Worm (Caenorhabditis elegans) whole organism, early embryonic: ENCODE data around the gene F23A7.1.
"Not testable (repeated sequence)": the region's sequence is repeated elsewhere in the genome, so short reads cannot be mapped to it uniquely, and the experiment has no call there.

Experiments
- B0310.2 ChIP-seq: sonication (generic microtip); optimal IDR thresholded peaks from 2 replicates; lab custom pipeline; 2016; ENCODE audit warnings: mild to moderate bottlenecking, missing genetic modification characterization, missing compliant biosample characterization
- F13C5.2 ChIP-seq: sonication (generic microtip); optimal IDR thresholded peaks from 2 replicates; lab custom pipeline; 2017; ENCODE audit warnings: mild to moderate bottlenecking, missing genetic modification characterization, inconsistent platforms, missing compliant biosample characterization
- aly-1 ChIP-seq: sonication (generic microtip); optimal IDR thresholded peaks from 2 replicates; lab custom pipeline; 2016; ENCODE audit warnings: missing genetic modification characterization, missing compliant biosample characterization
- ama-1 ChIP-seq: fragments of 150-350 bp; optimal IDR thresholded peaks from 2 replicates; lab custom pipeline; 2014
- ceh-13 ChIP-seq: fragments of 200-800 bp; sonication (Bioruptor generic); optimal IDR thresholded peaks from 2 replicates; lab custom pipeline; 2018; ENCODE audit warnings: mild to moderate bottlenecking, missing genetic modification characterization, missing compliant biosample characterization
- ceh-36 ChIP-seq: sonication (generic microtip); optimal IDR thresholded peaks from 2 replicates; lab custom pipeline; 2016; ENCODE audit warnings: missing genetic modification characterization, inconsistent platforms, missing compliant biosample characterization
- ets-7 ChIP-seq: sonication (generic microtip); optimal IDR thresholded peaks from 2 replicates; lab custom pipeline; 2016; ENCODE audit warnings: missing genotype, missing genetic modification characterization, missing compliant biosample characterization
- flt-1 ChIP-seq: fragments of 200-800 bp; sonication (Bioruptor generic); IDR thresholded peaks from 2 replicates; pipeline ENCODE4 v1.3.6; 2022; ENCODE audit warnings: missing genetic modification characterization, missing compliant biosample characterization
- hmbx-1 ChIP-seq: sonication (generic microtip); optimal IDR thresholded peaks from 2 replicates; lab custom pipeline; 2016; ENCODE audit warnings: mild to moderate bottlenecking, missing genetic modification characterization, missing compliant biosample characterization
- hmg-4 ChIP-seq: fragments of 200-800 bp; sonication (Bioruptor generic); optimal IDR thresholded peaks from 2 replicates; lab custom pipeline; 2018; ENCODE audit warnings: mild to moderate bottlenecking, missing genetic modification characterization, missing compliant biosample characterization
- hnd-1 ChIP-seq: sonication (generic microtip); optimal IDR thresholded peaks from 2 replicates; lab custom pipeline; 2016; ENCODE audit warnings: missing genetic modification characterization, missing compliant biosample characterization
- pes-1 ChIP-seq: fragments of 200-800 bp; sonication (Bioruptor generic); IDR thresholded peaks from 2 replicates; pipeline ENCODE4 v1.3.6; 2022; ENCODE audit warnings: missing genetic modification reagents, missing genetic modification characterization, missing compliant biosample characterization
- scrt-1 ChIP-seq: fragments of 200-800 bp; sonication (Bioruptor generic); IDR thresholded peaks from 2 replicates; pipeline ENCODE4 v1.3.6; 2022; ENCODE audit warnings: missing genetic modification characterization, missing compliant biosample characterization
- sea-1 ChIP-seq: fragments of 200-800 bp; sonication (Bioruptor generic); conservative IDR thresholded peaks from 2 replicates; pipeline ENCODE4 v1.3.6; 2022; ENCODE audit warnings: missing genetic modification characterization, missing compliant biosample characterization
- tbx-11 ChIP-seq: fragments of 200-800 bp; sonication (Bioruptor generic); IDR thresholded peaks from 2 replicates; pipeline ENCODE4 v1.3.6; 2022; ENCODE audit warnings: missing genetic modification characterization, missing compliant biosample characterization
- tbx-37 ChIP-seq: fragments of 200-800 bp; sonication (Bioruptor generic); conservative IDR thresholded peaks from 2 replicates; pipeline ENCODE4 v1.3.6; 2022; ENCODE audit warnings: missing genetic modification reagents, missing genetic modification characterization, missing compliant biosample characterization
- tra-4 ChIP-seq: sonication (generic microtip); optimal IDR thresholded peaks from 2 replicates; lab custom pipeline; 2017; ENCODE audit warnings: missing genetic modification characterization, missing compliant biosample characterization

Gene F23A7.1

DNA sequence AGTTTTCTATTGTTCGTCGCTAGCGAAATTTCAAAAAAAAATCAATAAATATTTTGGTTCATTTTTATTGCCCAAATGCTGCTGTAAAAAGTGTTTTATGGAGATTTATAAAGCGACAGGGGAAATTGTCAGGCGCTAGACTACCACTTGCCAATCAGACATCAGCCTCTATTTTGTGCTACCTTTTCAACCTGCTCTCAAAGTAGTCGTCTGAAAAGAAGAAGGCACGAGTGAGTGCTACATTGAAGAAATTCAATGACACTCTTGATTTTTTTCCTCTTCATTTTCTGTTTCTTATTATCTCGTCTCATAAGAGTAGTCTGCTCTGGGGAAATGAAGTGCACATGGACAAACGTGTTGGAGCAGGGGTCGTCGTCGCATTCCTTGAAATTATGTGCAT lies 11.3 kb upstream of the F23A7.1 start:
- TF ChIP-seq hmg-4 (GFP tag; lab: Kevin White, UChicago) (no peak), F13C5.2 (tag; lab: Kevin White, UChicago) (peak; percentile 60), pes-1 (peak; percentile 42; the same call in 1 of the 2 replicates), hnd-1 (tag; lab: Kevin White, UChicago) (no peak)

DNA sequence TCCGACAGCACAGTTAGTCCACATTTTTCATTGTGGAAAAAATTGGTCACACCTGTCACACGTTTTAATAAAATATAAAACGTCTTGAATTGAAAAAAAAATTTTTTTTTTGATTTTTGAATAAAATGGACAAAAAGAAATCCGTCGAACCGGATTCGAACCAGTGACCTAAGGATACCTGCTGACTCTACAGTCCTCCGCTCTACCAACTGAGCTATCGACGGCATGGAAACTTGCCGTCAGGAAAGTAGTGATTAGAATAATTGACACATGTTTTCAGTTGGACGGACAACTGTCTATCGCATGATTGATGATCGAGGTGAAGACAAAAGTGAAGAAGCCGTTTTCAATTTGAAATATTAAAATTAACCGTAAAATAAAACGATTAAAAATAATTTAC lies 9.1 kb upstream of the F23A7.1 start:
- TF ChIP-seq scrt-1 (GFP tag; lab: Robert Waterston, UW) (no peak), ama-1 (lab: Kevin White, UChicago) (no peak), ceh-13 (GFP tag; lab: Kevin White, UChicago) (no peak), hmg-4 (GFP tag; lab: Kevin White, UChicago) (no peak), hmbx-1 (tag; lab: Kevin White, UChicago) (no peak), ets-7 (no peak), ceh-36 (no peak), B0310.2 (no peak)

DNA sequence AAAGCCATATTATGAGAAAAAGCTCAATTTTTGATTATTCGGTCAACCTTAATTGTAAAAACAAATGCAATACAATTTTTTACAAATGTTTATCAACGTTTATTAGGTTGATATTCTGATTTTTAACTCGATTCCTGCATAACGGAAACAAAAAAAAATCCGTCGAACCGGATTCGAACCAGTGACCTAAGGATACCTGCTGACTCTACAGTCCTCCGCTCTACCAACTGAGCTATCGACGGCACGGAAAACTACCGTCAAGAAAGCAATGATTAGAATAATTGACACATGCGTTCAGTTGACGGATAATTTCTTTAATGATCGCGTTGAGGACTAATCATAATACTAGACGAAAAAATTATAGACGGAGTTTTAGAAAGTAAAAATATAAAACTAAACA lies 8.5 kb upstream of the F23A7.1 start:
- no peak for TF ChIP-seq ets-7
- TF ChIP-seq sea-1 (GFP tag; lab: Robert Waterston, UW), result 0 out of 2 replicates have a peak, but pooled peaks have one; percentile 17
- peak; percentile 42; the same call in 1 of the 2 replicates for TF ChIP-seq pes-1
- TF ChIP-seq scrt-1 (GFP tag; lab: Robert Waterston, UW), result 0 out of 2 replicates have a peak, but pooled peaks have one; percentile 21

DNA sequence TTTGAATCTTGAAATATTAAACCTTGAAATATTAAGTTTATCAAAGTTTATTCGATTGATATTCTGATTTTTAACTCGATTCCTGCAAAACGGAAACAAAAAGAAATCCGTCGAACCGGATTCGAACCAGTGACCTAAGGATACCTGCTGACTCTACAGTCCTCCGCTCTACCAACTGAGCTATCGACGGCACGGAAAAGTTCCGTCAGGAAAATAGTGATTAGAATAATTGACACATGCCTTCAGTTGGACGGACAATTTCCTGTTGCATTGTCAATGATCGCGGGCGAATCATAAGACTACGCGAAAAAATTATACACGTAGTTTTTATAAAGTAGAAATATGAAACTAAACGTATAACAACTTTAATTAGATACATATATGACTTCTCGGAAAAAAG lies 8.1 kb upstream of the F23A7.1 start:
- no peak for TF ChIP-seq hmbx-1 (tag; lab: Kevin White, UChicago)
- no peak for TF ChIP-seq hnd-1 (tag; lab: Kevin White, UChicago)
- TF ChIP-seq aly-1 (tag; lab: Kevin White, UChicago), result no peak
- TF ChIP-seq F13C5.2 (tag; lab: Kevin White, UChicago), result no peak
- TF ChIP-seq tbx-11 (GFP tag; lab: Robert Waterston, UW), result no peak
- no peak for TF ChIP-seq pes-1
- TF ChIP-seq hmg-4 (GFP tag; lab: Kevin White, UChicago), result no peak
- TF ChIP-seq flt-1 (GFP tag; lab: Robert Waterston, UW), result no peak
- no peak for TF ChIP-seq ets-7
- TF ChIP-seq ceh-13 (GFP tag; lab: Kevin White, UChicago), result no peak

DNA sequence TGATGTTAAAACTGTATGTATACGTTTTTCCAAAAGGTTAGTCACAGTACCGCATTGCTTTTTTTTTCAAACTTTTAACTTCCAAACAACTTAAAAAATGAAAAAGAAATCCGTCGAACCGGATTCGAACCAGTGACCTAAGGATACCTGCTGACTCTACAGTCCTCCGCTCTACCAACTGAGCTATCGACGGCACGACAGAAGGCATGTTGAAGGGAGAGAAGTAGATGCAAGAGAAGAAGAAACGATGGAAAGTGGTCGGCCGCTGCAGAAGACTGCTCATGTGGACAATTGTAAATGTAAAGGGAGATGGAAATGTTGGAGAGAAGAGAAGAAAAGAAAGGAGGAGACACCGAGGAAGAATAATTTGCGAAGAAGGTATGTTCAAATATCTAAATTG lies 7.5 kb upstream of the F23A7.1 start:
- TF ChIP-seq aly-1 (tag; lab: Kevin White, UChicago) (peak; percentile 85), hnd-1 (tag; lab: Kevin White, UChicago) (peak; percentile 76), scrt-1 (GFP tag; lab: Robert Waterston, UW) (peak; percentile 92), tbx-37 (GFP tag; lab: Robert Waterston, UW) (peak; percentile 88), tra-4 (peak; percentile 67), F13C5.2 (tag; lab: Kevin White, UChicago) (peak; percentile 90), hmg-4 (GFP tag; lab: Kevin White, UChicago) (peak; percentile 92), tbx-11 (GFP tag; lab: Robert Waterston, UW) (peak; percentile 88), ceh-13 (GFP tag; lab: Kevin White, UChicago) (peak; percentile 88), ceh-36 (peak; percentile 86), flt-1 (GFP tag; lab: Robert Waterston, UW) (peak; percentile 94), ama-1 (lab: Kevin White, UChicago) (no peak), ets-7 (peak; percentile 77), hmbx-1 (tag; lab: Kevin White, UChicago) (peak; percentile 70), pes-1 (peak; percentile 93), B0310.2 (peak; percentile 77), sea-1 (GFP tag; lab: Robert Waterston, UW) (peak; percentile 93)

DNA sequence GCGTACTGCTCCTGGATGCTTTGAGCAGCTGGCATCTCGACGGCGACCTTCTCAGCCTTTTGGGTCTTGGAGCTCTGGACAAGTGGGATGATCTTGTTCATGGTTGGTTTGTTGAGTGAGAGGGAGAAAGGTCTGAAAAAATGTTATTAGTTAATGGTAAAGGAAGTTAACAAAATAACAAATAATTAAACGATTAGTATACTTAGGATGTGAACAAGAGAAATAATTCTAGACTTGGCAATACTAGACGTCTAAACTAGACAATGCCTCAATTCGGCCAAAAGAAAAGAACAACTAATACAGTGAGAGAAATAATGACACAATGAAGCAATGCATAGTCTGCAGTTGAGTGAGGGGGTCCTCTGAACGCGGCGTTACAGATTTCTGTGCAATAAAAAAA lies 6.7 kb upstream of the F23A7.1 start, which contains the start of gene R11.4:
R11.4 (minus strand) TSS at position 101 of the 400 bp plus-strand sequence.
- TF ChIP-seq tra-4 (no peak), hnd-1 (tag; lab: Kevin White, UChicago) (no peak)

DNA sequence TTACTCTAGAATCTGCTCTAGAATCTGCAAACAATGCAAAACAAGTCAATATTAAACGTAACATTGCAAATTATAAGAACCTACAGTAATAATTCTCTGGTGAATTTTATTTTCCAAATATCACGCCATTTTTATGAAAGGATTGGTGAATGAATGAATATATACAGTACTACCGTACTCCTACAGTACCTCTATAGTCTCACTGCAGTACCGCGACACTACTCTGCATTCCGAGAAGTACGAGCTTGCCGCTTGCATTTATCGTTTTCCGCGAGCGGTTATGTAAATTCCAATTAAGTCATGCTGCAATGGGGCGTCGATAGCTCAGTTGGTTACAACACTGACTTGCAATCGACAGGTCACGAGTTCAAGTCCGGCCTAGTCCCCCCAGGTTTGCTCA lies 4.9 kb upstream of the F23A7.1 start, which contains the start of gene F23A7.4:
F23A7.4 (plus strand) TSS at position 301 of the 400 bp plus-strand sequence.
- TF ChIP-seq tbx-37 (GFP tag; lab: Robert Waterston, UW); pes-1; scrt-1 (GFP tag; lab: Robert Waterston, UW): not testable (repeated sequence)

DNA sequence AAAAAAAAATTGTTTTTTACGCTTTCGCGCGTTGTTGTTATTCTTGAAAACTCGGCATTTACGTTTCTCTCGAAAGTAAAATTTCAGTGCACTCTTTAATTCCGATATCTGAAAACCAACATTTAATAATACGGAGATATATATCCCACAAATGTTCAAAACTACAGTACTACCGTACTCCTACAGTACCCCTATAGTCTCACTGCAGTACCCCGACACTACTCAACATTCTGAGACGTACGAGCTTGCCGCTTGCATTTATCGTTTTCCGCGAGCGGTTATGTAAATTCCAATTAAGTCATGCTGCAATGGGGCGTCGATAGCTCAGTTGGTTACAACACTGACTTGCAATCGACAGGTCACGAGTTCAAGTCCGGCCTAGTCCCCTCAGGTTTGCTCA lies 4.1 kb upstream of the F23A7.1 start, which contains the start of gene F23A7.8:
F23A7.8 (plus strand) TSS at position 301 of the 400 bp plus-strand sequence.
- not testable (repeated sequence) for TF ChIP-seq aly-1 (tag; lab: Kevin White, UChicago); ceh-13 (GFP tag; lab: Kevin White, UChicago); ama-1 (lab: Kevin White, UChicago)

DNA sequence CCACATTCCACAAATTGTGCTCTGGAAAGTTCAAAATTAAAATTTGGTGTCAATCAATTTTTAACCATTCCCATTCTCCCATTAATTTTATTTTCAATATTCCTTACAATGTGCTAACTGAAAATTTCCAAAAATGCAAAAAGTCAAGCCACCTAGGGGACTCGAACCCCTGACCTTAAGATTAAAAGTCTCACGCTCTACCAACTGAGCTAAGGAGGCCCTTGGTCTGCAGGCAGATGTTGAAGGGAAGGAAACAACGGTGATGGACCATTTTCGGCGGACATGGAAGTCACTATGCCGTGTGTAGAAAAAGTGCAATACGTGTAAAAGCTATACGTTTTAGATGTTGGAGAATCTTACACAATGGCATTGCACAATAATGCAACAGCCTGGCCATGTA lies 541 bp downstream of the F23A7.1 start:
- TF ChIP-seq tra-4, result no peak
- TF ChIP-seq ceh-13 (GFP tag; lab: Kevin White, UChicago), result peak; percentile 7
- peak; percentile 54; the same call in 1 of the 2 replicates for TF ChIP-seq pes-1
